Fruit fly (Drosophila melanogaster): ENCODE measurements around the gene CG7058.

The CG7058 gene

DNA sequence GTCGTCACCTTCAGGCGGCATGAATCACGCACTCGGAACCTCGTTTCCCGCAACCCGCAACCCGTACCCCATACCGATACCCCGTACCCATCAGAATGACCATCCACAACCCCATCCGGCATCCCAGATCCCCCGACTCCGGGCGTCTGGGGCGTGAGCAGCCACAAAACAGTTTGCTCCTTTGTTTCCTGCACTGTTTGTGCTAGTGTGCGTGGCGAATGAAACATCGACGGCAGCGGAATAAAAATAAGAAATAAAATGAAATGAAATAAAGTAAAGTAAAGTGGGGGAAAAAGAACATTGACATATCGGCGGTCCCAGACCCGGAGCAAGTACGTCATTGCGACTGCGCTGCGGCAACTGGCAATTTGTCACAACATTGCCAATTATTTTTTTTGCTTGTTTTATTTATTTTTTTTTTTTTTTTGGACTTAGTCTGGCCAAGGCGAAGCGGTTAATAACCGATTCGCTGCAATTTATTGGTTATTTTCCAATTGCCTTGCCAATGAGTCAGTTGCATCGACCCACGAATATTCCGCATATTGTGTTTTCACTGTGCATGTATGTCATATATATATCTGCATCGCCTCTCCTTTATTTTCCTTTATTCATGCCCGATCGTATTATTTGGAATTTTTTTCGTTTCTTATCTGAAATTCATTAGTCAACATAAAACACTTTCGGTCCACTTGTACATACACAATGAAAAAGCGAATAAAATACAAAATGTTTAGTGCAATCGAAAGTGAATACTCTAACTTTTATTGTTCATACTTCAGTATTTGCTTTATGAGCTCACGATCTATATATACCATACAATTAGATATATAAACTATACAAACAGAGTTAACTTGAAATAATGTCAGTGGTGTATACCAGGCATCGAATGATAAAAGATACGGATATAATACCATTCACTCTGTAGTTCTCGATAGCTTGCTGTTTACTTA lies 29.2 kb upstream of the CG7058 start (continued):
- TF ChIP-seq CG31627 (GFP tag; optimal IDR thresholded peaks at IDR 0.05) (peak; percentile 58), CG32006 (GFP tag; optimal IDR thresholded peaks at IDR 0.05) (no peak), esn (GFP tag; optimal IDR thresholded peaks at IDR 0.05) (peak; percentile 58), CG3919 (GFP tag; optimal IDR thresholded peaks at IDR 0.05) (peak; percentile 9), Hr38 (GFP tag; optimal IDR thresholded peaks at IDR 0.05) (no peak), CG16779 (tag; optimal IDR thresholded peaks at IDR 0.05) (no peak), Lpt (GFP tag; optimal IDR thresholded peaks at IDR 0.05) (no peak), CG6163 (GFP tag; IDR thresholded peaks at IDR 0.05) (peak; percentile 65; the same call in 2 of the 3 replicates), CG34406 (GFP tag; optimal IDR thresholded peaks at IDR 0.05) (peak; percentile 32), svp (GFP tag) (peak; percentile 90), CG8632 (GFP tag; optimal IDR thresholded peaks at IDR 0.05) (peak; percentile 49), acj6 (GFP tag; optimal IDR thresholded peaks at IDR 0.05) (peak; percentile 26), Eip93F (GFP tag; optimal IDR thresholded peaks at IDR 0.05) (peak; percentile 26), CG11294 (GFP tag; IDR thresholded peaks at IDR 0.05) (no peak), topi (GFP tag; optimal IDR thresholded peaks at IDR 0.05) (peak; percentile 31), fd59A (GFP tag; optimal IDR thresholded peaks at IDR 0.05) (no peak), CG11762 (GFP tag; optimal IDR thresholded peaks at IDR 0.05; ENCODE audit: insufficient read depth) (no peak), eg (GFP tag; IDR thresholded peaks at IDR 0.05) (peak; percentile 48; the same call in 2 of the 3 replicates), fd85E (GFP tag; optimal IDR thresholded peaks at IDR 0.05) (no peak), vri (GFP tag; optimal IDR thresholded peaks at IDR 0.05) (peak; percentile 35)

DNA sequence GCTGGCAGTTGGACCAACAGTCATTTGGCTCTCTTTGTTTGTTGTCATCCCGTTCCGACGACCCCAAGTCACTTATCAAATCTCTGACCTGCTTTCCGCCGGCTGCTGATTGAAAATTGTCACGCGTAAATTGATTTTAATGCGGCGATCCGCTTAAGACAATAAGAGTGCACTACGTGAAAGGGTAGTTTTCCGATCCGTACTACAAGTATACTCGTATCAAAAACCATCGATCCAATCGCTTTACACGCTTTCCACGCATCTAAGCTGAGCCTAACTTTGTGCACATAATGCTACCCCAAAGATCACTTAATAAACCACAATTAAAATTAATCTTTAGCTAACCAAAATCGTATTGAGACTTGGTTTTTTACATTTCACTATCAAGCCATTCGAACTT lies 26.8 kb upstream of the CG7058 start:
- TF ChIP-seq fd59A (GFP tag; optimal IDR thresholded peaks at IDR 0.05) = no peak
- TF ChIP-seq net (GFP tag; optimal IDR thresholded peaks at IDR 0.05) = no peak
- no peak for TF ChIP-seq Smox (GFP tag; optimal IDR thresholded peaks at IDR 0.05)
- peak; percentile 87 for TF ChIP-seq svp (GFP tag)
- no peak for TF ChIP-seq CG1621 (tag; optimal IDR thresholded peaks at IDR 0.05)
- no peak for TF ChIP-seq vri (GFP tag; optimal IDR thresholded peaks at IDR 0.05)
- no peak for TF ChIP-seq CG3032 (tag; optimal IDR thresholded peaks at IDR 0.05)

DNA sequence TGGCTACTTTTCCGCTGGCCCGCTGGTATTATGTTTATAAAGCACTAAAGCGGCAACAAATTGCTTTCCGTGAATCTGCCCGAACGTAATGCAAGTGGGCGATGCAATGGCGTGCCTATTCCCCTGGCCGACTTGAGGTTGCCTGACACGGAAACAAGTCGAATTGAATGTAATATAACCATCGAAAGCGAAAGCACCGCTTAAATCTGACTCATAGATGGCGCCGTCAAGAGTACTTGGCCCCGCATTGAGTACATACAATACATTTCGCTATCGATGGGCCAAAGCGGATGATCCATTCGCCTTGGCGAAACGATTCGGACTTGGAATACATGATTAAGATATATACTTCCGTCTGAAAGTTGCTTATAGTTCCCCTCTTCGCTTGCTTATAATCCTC lies 26.2 kb upstream of the CG7058 start:
- TF ChIP-seq Sox102F (GFP tag; optimal IDR thresholded peaks at IDR 0.05) (no peak), Hr4 (GFP tag; optimal IDR thresholded peaks at IDR 0.05) (no peak), acj6 (GFP tag; optimal IDR thresholded peaks at IDR 0.05) (no peak), svp (GFP tag) (no peak), CG3919 (GFP tag; optimal IDR thresholded peaks at IDR 0.05) (no peak), esn (GFP tag; optimal IDR thresholded peaks at IDR 0.05) (no peak), Sox15 (GFP tag; optimal IDR thresholded peaks at IDR 0.05) (no peak), Blimp-1 (GFP tag; optimal IDR thresholded peaks at IDR 0.05) (peak; percentile 71), CG6854 (GFP tag; optimal IDR thresholded peaks at IDR 0.05) (no peak), fd59A (GFP tag; optimal IDR thresholded peaks at IDR 0.05) (no peak), CG8119 (GFP tag; IDR thresholded peaks at IDR 0.05) (no peak), Eip78C (GFP tag) (peak; percentile 33)

DNA sequence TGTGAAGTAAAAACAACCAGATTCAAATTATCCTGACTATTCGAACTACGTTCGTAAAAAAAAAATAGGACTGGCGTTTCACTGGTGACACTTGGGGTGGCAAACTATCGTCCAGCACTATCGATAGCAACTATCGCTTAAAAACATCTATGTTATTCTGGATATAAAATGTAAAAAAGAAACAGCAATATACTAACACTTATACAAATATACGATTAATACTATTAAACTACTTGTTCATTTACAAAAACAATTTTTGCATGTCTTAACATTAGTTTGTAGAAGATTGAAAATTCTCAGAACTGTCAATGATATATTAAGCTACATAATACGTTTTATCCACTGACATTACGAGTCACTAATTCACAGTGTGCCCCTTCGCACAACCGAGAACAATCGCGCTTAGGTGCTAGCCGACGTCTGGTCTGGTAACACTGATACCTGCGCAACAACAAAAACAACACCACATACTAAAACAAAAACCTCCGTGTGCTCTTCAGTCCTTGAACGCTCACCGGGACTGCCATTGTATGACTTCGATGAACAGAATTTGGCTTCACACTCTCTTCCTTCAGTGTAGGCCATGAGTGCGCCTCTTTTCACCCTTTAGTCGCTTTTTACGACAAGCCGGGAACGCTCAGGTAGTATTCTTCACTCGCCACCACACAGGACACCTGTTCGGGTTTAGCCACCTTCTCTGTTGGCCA lies 22.9 kb upstream of the CG7058 start, which contains the start of gene CG18259:
CG18259 (minus strand) TSS at position 78 of the 707 bp plus-strand sequence.
- TF ChIP-seq Met (GFP tag; optimal IDR thresholded peaks at IDR 0.05) = no peak
- no peak for TF ChIP-seq cyc (GFP tag; optimal IDR thresholded peaks at IDR 0.05)
- TF ChIP-seq CG4318 (GFP tag; optimal IDR thresholded peaks at IDR 0.05) = no peak
- no peak for TF ChIP-seq CG9139 (GFP tag; optimal IDR thresholded peaks at IDR 0.05)
- no peak for TF ChIP-seq CG1621 (tag; optimal IDR thresholded peaks at IDR 0.05)
- no peak for TF ChIP-seq Ets21C (GFP tag; optimal IDR thresholded peaks at IDR 0.05)
- peak; percentile 67 for TF ChIP-seq svp (GFP tag)
- no peak for TF ChIP-seq Gug (GFP tag; IDR thresholded peaks at IDR 0.05)
- TF ChIP-seq CG7368 (GFP tag; optimal IDR thresholded peaks at IDR 0.05) = no peak
- TF ChIP-seq dac (GFP tag; optimal IDR thresholded peaks at IDR 0.05) = no peak
- TF ChIP-seq Eip93F (GFP tag; optimal IDR thresholded peaks at IDR 0.05) = no peak
- no peak for TF ChIP-seq achi (GFP tag; optimal IDR thresholded peaks at IDR 0.05)
- no peak for TF ChIP-seq Hr38 (GFP tag; optimal IDR thresholded peaks at IDR 0.05)
- TF ChIP-seq Hr4 (GFP tag; optimal IDR thresholded peaks at IDR 0.05) = no peak
- peak; percentile 2 for TF ChIP-seq pdm3 (GFP tag; optimal IDR thresholded peaks at IDR 0.05)
- no peak for TF ChIP-seq CG6854 (GFP tag; optimal IDR thresholded peaks at IDR 0.05)
- peak; percentile 9 for TF ChIP-seq CG31627 (GFP tag; optimal IDR thresholded peaks at IDR 0.05)
- TF ChIP-seq Sox15 (GFP tag; optimal IDR thresholded peaks at IDR 0.05) = no peak
- TF ChIP-seq CG11762 (GFP tag; optimal IDR thresholded peaks at IDR 0.05; ENCODE audit: insufficient read depth) = no peak
- TF ChIP-seq CG3032 (tag; optimal IDR thresholded peaks at IDR 0.05) = no peak
- TF ChIP-seq Sox14 (GFP tag; optimal IDR thresholded peaks at IDR 0.05) = peak; percentile 32
- no peak for TF ChIP-seq CG8319 (GFP tag; optimal IDR thresholded peaks at IDR 0.05)
- no peak for TF ChIP-seq Smox (GFP tag; optimal IDR thresholded peaks at IDR 0.05)
